Fruit fly (Drosophila melanogaster) whole organism, embryonic: ENCODE measurements around the gene CG7945.

Source experiments
- Aef1 ChIP-seq: fragments of 200-800 bp; sonication (Bioruptor generic); IDR thresholded peaks from 3 replicates; pipeline ENCODE4 v1.3.6; 2022; ENCODE audit warnings: missing biosample characterization, missing genetic modification characterization
- Antp ChIP-seq: fragments of 200-800 bp; sonication (Bioruptor generic); optimal IDR thresholded peaks from 3 replicates; lab custom pipeline; 2016; ENCODE audit warnings: missing biosample characterization, missing genetic modification characterization
- BtbVII ChIP-seq: fragments of 200-800 bp; sonication (Bioruptor generic); optimal IDR thresholded peaks from 3 replicates; lab custom pipeline; 2017; ENCODE audit warnings: missing biosample characterization, mild to moderate bottlenecking, missing genetic modification characterization
- CG10366 ChIP-seq: fragments of 200-800 bp; sonication (Bioruptor generic); IDR thresholded peaks from 2 replicates; pipeline ENCODE4 v1.3.6; 2022; ENCODE audit warnings: missing biosample characterization, missing genetic modification characterization
- CG11695 ChIP-seq: fragments of 200-800 bp; sonication (Bioruptor generic); IDR thresholded peaks from 3 replicates; pipeline ENCODE4 v1.3.6; 2022; ENCODE audit warnings: missing biosample characterization, missing genetic modification characterization
- CG12071 ChIP-seq: fragments of 200-800 bp; sonication (Bioruptor generic); optimal IDR thresholded peaks from 3 replicates; lab custom pipeline; 2018; ENCODE audit warnings: missing biosample characterization, mild to moderate bottlenecking, missing genetic modification characterization
- CG14667 ChIP-seq: fragments of 200-800 bp; sonication (Bioruptor generic); IDR thresholded peaks from 2 replicates; pipeline ENCODE4 v1.3.6; 2022; ENCODE audit warnings: missing biosample characterization, missing genetic modification characterization
- CG15696 ChIP-seq: fragments of 200-800 bp; sonication (Bioruptor generic); optimal IDR thresholded peaks from 2 replicates; lab custom pipeline; 2019; ENCODE audit warnings: missing biosample characterization, mild to moderate bottlenecking, missing genetic modification characterization, moderate library complexity
- CG16815 ChIP-seq: fragments of 200-800 bp; sonication (Bioruptor generic); optimal IDR thresholded peaks from 3 replicates; lab custom pipeline; 2017; ENCODE audit warnings: missing biosample characterization, mild to moderate bottlenecking, missing genetic modification characterization
- CG17359 ChIP-seq: fragments of 200-800 bp; sonication (Bioruptor generic); optimal IDR thresholded peaks from 3 replicates; lab custom pipeline; 2018; ENCODE audit warnings: missing biosample characterization, mild to moderate bottlenecking, missing genetic modification characterization, moderate library complexity
- CG18476 ChIP-seq: fragments of 200-800 bp; sonication (Bioruptor generic); optimal IDR thresholded peaks from 2 replicates; lab custom pipeline; 2016; ENCODE audit warnings: missing biosample characterization, mild to moderate bottlenecking, missing genetic modification characterization
- CG3065 ChIP-seq: fragments of 200-800 bp; sonication (Bioruptor generic); optimal IDR thresholded peaks from 2 replicates; lab custom pipeline; 2016; ENCODE audit warnings: missing biosample characterization, missing genetic modification characterization
- CG3163 ChIP-seq: fragments of 200-800 bp; sonication (Bioruptor generic); optimal IDR thresholded peaks from 3 replicates; lab custom pipeline; 2016; ENCODE audit warnings: missing biosample characterization, missing genetic modification characterization
- CG3281 ChIP-seq: fragments of 200-800 bp; sonication (Bioruptor generic); optimal IDR thresholded peaks from 3 replicates; lab custom pipeline; 2017; ENCODE audit warnings: missing biosample characterization, mild to moderate bottlenecking, missing genetic modification characterization
- CG7786 ChIP-seq: fragments of 200-800 bp; sonication (Bioruptor generic); optimal IDR thresholded peaks from 2 replicates; lab custom pipeline; 2016; ENCODE audit warnings: missing biosample characterization, missing genetic modification characterization
- Camta ChIP-seq: fragments of 200-800 bp; sonication (Bioruptor generic); optimal IDR thresholded peaks from 2 replicates; lab custom pipeline; 2016; ENCODE audit warnings: missing biosample characterization, missing genetic modification characterization
- CkIIα-i1 ChIP-seq: fragments of 200-800 bp; sonication (Bioruptor generic); IDR thresholded peaks from 2 replicates; pipeline ENCODE4 v1.3.6; 2022; ENCODE audit warnings: missing biosample characterization, missing genetic modification characterization
- Dp ChIP-seq: fragments of 200-800 bp; sonication (Bioruptor generic); optimal IDR thresholded peaks from 2 replicates; lab custom pipeline; 2018; ENCODE audit warnings: missing biosample characterization, mild to moderate bottlenecking, missing genetic modification characterization, moderate library complexity
- Drgx ChIP-seq: fragments of 200-800 bp; sonication (Bioruptor generic); IDR thresholded peaks from 2 replicates; pipeline ENCODE4 v1.3.6; 2022; ENCODE audit warnings: missing biosample characterization, missing genetic modification characterization
- HLH3B ChIP-seq: fragments of 200-800 bp; sonication (Bioruptor generic); IDR thresholded peaks from 2 replicates; pipeline ENCODE4 v1.3.6; 2022; ENCODE audit warnings: missing biosample characterization, missing genetic modification characterization
- HmgD ChIP-seq: fragments of 200-800 bp; sonication (Bioruptor generic); optimal IDR thresholded peaks from 3 replicates; lab custom pipeline; 2016; ENCODE audit warnings: missing biosample characterization, missing genetic modification characterization
- Meics ChIP-seq: fragments of 200-800 bp; sonication (Bioruptor generic); optimal IDR thresholded peaks from 2 replicates; lab custom pipeline; 2017; ENCODE audit warnings: missing biosample characterization, mild to moderate bottlenecking, missing genetic modification characterization
- NK7.1 ChIP-seq: fragments of 200-800 bp; sonication (Bioruptor generic); optimal IDR thresholded peaks from 3 replicates; lab custom pipeline; 2016; ENCODE audit warnings: missing biosample characterization, missing genetic modification characterization
- Nf-YA ChIP-seq: fragments of 200-800 bp; sonication (Bioruptor generic); IDR thresholded peaks from 2 replicates; pipeline ENCODE4 v1.3.6; 2022; ENCODE audit warnings: missing biosample characterization, missing genetic modification characterization
- Nf-YB ChIP-seq: fragments of 200-800 bp; sonication (Bioruptor generic); optimal IDR thresholded peaks from 3 replicates; lab custom pipeline; 2019; ENCODE audit warnings: missing biosample characterization, mild to moderate bottlenecking, missing genetic modification characterization, moderate library complexity
- Optix ChIP-seq: fragments of 200-800 bp; sonication (Bioruptor generic); IDR thresholded peaks from 3 replicates; pipeline ENCODE4 v1.3.6; 2022; ENCODE audit warnings: missing biosample characterization, missing genetic modification characterization
- PHDP ChIP-seq: fragments of 200-800 bp; sonication (Bioruptor generic); optimal IDR thresholded peaks from 3 replicates; lab custom pipeline; 2018; ENCODE audit warnings: missing biosample characterization, mild to moderate bottlenecking, missing genetic modification characterization, moderate library complexity
- Rfx ChIP-seq: fragments of 200-800 bp; sonication (Bioruptor generic); IDR thresholded peaks from 2 replicates; pipeline ENCODE4 v1.3.6; 2022; ENCODE audit warnings: missing biosample characterization, missing genetic modification characterization
- Vsx1 ChIP-seq: fragments of 200-800 bp; sonication (Bioruptor generic); optimal IDR thresholded peaks from 2 replicates; lab custom pipeline; 2017; ENCODE audit warnings: missing biosample characterization, mild to moderate bottlenecking, missing genetic modification characterization, missing genetic modification reagents
- aop ChIP-seq: fragments of 200-800 bp; sonication (Bioruptor generic); IDR thresholded peaks from 2 replicates; pipeline ENCODE4 v1.3.6; 2022; ENCODE audit warnings: missing biosample characterization, missing genetic modification characterization
- bbx ChIP-seq: fragments of 200-800 bp; sonication (Bioruptor generic); IDR thresholded peaks from 2 replicates; pipeline ENCODE4 v1.3.6; 2022; ENCODE audit warnings: missing biosample characterization, missing genetic modification characterization; ENCODE audit not compliant: partially characterized antibody
- cato ChIP-seq: fragments of 200-800 bp; sonication (Bioruptor generic); optimal IDR thresholded peaks from 2 replicates; lab custom pipeline; 2016; ENCODE audit warnings: missing biosample characterization, missing genetic modification characterization, borderline replicate concordance
- chinmo ChIP-seq: fragments of 200-800 bp; sonication (Bioruptor generic); IDR thresholded peaks from 4 replicates; pipeline ENCODE4 v1.3.6; 2022; ENCODE audit warnings: missing biosample characterization, missing genetic modification characterization; ENCODE audit not compliant: partially characterized antibody
- cwo ChIP-seq: fragments of 200-800 bp; sonication (Bioruptor generic); optimal IDR thresholded peaks from 3 replicates; lab custom pipeline; 2017; ENCODE audit warnings: missing biosample characterization, missing genetic modification characterization, mild to moderate bottlenecking, moderate library complexity, missing genetic modification reagents
- dati ChIP-seq: fragments of 200-800 bp; sonication (Bioruptor generic); IDR thresholded peaks from 2 replicates; pipeline ENCODE4 v1.3.6; 2022; ENCODE audit warnings: missing biosample characterization, missing genetic modification characterization
- emc ChIP-seq: fragments of 200-800 bp; sonication (Bioruptor generic); optimal IDR thresholded peaks from 2 replicates; lab custom pipeline; 2016; ENCODE audit warnings: missing biosample characterization, missing genetic modification characterization
- gce ChIP-seq: fragments of 200-800 bp; sonication (Bioruptor generic); IDR thresholded peaks from 3 replicates; pipeline ENCODE4 v1.3.6; 2022; ENCODE audit warnings: missing biosample characterization, missing genetic modification characterization
- gcm2 ChIP-seq: fragments of 200-800 bp; sonication (Bioruptor generic); optimal IDR thresholded peaks from 2 replicates; lab custom pipeline; 2016; ENCODE audit warnings: missing biosample characterization, missing genetic modification characterization
- grn ChIP-seq: fragments of 200-800 bp; sonication (Bioruptor generic); optimal IDR thresholded peaks from 3 replicates; lab custom pipeline; 2017; ENCODE audit warnings: missing biosample characterization, missing genetic modification characterization
- gsb ChIP-seq: fragments of 200-800 bp; sonication (Bioruptor generic); IDR thresholded peaks from 2 replicates; pipeline ENCODE4 v1.3.6; 2022; ENCODE audit warnings: missing biosample characterization, missing genetic modification characterization
- jing ChIP-seq: fragments of 200-800 bp; sonication (Bioruptor generic); optimal IDR thresholded peaks from 2 replicates; lab custom pipeline; 2018; ENCODE audit warnings: missing biosample characterization, mild to moderate bottlenecking, missing genetic modification characterization
- kah ChIP-seq: fragments of 200-800 bp; sonication (Bioruptor generic); optimal IDR thresholded peaks from 2 replicates; lab custom pipeline; 2018; ENCODE audit warnings: missing biosample characterization, mild to moderate bottlenecking, missing genetic modification characterization
- lmd ChIP-seq: fragments of 200-800 bp; sonication (Bioruptor generic); IDR thresholded peaks from 2 replicates; pipeline ENCODE4 v1.3.6; 2022; ENCODE audit warnings: missing biosample characterization, missing genetic modification characterization
- nau ChIP-seq: fragments of 200-800 bp; sonication (Bioruptor generic); optimal IDR thresholded peaks from 3 replicates; lab custom pipeline; 2017; ENCODE audit warnings: missing biosample characterization, mild to moderate bottlenecking, missing genetic modification characterization, missing genetic modification reagents
- org-1 ChIP-seq: fragments of 200-800 bp; sonication (Bioruptor generic); optimal IDR thresholded peaks from 2 replicates; lab custom pipeline; 2017; ENCODE audit warnings: missing biosample characterization, missing genetic modification characterization
- sens-2 ChIP-seq: fragments of 200-800 bp; sonication (Bioruptor generic); IDR thresholded peaks from 2 replicates; pipeline ENCODE4 v1.3.6; 2022; ENCODE audit warnings: missing biosample characterization, missing genetic modification characterization
- slou ChIP-seq: fragments of 200-800 bp; sonication (Bioruptor generic); optimal IDR thresholded peaks from 3 replicates; lab custom pipeline; 2016; ENCODE audit warnings: missing biosample characterization, missing genetic modification characterization
- tap ChIP-seq: fragments of 200-800 bp; optimal IDR thresholded peaks from 3 replicates; lab custom pipeline; 2019; ENCODE audit warnings: missing biosample characterization, mild to moderate bottlenecking, missing genetic modification characterization, moderate library complexity
- tio ChIP-seq: fragments of 200-800 bp; sonication (Bioruptor generic); optimal IDR thresholded peaks from 2 replicates; lab custom pipeline; 2017; ENCODE audit warnings: missing biosample characterization, missing genetic modification characterization, inconsistent platforms
- wdn ChIP-seq: fragments of 200-800 bp; sonication (Bioruptor generic); IDR thresholded peaks from 2 replicates; pipeline ENCODE4 v1.3.6; 2022; ENCODE audit warnings: missing biosample characterization, missing genetic modification characterization

CG7945 gene

DNA sequence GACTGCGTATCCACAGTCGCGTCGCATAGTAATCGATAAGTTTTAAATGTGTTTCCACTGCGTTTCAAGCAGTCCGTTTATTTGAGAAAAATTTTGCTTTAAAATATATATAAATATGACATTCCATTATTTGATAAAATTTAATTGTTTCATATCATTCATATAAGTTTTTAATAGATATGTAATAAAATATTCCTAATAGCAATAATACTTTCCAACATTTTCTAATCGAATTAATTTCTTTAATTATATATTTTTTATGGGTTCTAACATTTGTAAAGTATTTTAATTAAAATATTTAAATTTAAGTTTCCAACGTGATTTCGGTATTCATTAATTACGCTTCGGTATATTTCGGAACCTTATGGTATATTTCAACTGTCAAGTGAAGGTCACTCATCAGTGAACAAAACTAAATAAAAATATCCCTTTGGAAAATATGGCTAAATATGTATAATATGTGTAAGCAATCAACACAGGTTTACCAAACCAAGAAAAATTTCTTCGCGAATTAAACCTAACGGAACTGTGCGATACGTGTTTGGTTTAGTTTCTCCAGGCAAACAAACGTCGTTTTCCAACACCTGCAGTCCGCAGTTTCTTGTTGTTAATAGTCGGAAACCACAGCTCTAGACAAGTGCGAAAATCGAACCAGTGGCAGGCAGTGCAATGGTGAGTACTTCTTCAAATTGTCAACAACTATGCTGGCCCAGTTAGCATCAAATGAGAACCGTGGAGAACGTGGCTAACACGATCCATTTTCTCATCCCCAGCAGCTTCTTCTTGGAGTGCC is 39.3 kb upstream of the CG7945 start, which contains the start of the genes CG7739 and SCCRO (continued):
- TF ChIP-seq Optix (peak; percentile 67; the same call in 2 of the 3 replicates), lmd (GFP tag; lab: Robert Waterston, UW) (peak; percentile 61; the same call in 1 of the 2 replicates), gcm2 (GFP tag; lab: Kevin White, UChicago) (no peak), CG3065 (no peak), Camta (GFP tag; lab: Kevin White, UChicago) (no peak), gce (GFP tag; lab: Robert Waterston, UW) (no peak), tio (GFP tag; lab: Kevin White, UChicago) (no peak), Rfx (GFP tag; lab: Robert Waterston, UW) (peak; percentile 77), Dp (GFP tag; lab: Kevin White, UChicago) (peak; percentile 17), gsb (GFP tag; lab: Robert Waterston, UW) (no peak), CG7786 (peak; percentile 47), CG14667 (GFP tag; lab: Robert Waterston, UW) (0 out of 2 replicates have a peak, but pooled peaks have one; percentile 15), Nf-YB (GFP tag; lab: Kevin White, UChicago) (peak; percentile 27), Vsx1 (GFP tag; lab: Kevin White, UChicago) (no peak), CG16815 (no peak), CG18476 (GFP tag; lab: Kevin White, UChicago) (peak; percentile 1), CG15696 (peak; percentile 43), NK7.1 (GFP tag; lab: Kevin White, UChicago) (no peak), nau (GFP tag; lab: Kevin White, UChicago) (no peak), Nf-YA (no peak), CG11695 (GFP tag; lab: Robert Waterston, UW) (peak; percentile 75), BtbVII (GFP tag; lab: Kevin White, UChicago) (no peak), Drgx (peak; percentile 68), kah (no peak), CG3163 (GFP tag; lab: Kevin White, UChicago) (no peak), PHDP (peak; percentile 64), CG17359 (tag; lab: Kevin White, UChicago) (peak; percentile 54), Antp (GFP tag; lab: Kevin White, UChicago) (peak; percentile 26), Meics (GFP tag; lab: Kevin White, UChicago) (no peak), HLH3B (GFP tag; lab: Robert Waterston, UW) (peak; percentile 77), grn (GFP tag; lab: Kevin White, UChicago) (no peak), CG3281 (GFP tag; lab: Kevin White, UChicago) (peak; percentile 25), aop (no peak), chinmo (0 out of 4 replicates have a peak, but pooled peaks have one; percentile 46), tap (tag; lab: Kevin White, UChicago) (peak; percentile 57), wdn (peak; percentile 68), cwo (GFP tag; lab: Kevin White, UChicago) (no peak), bbx (GFP tag; lab: Robert Waterston, UW) (peak; percentile 50; the same call in 1 of the 2 replicates), HmgD (no peak), CG12071 (GFP tag; lab: Kevin White, UChicago) (no peak), org-1 (no peak), slou (GFP tag; lab: Kevin White, UChicago) (no peak), dati (GFP tag; lab: Robert Waterston, UW) (no peak), CG10366 (GFP tag; lab: Robert Waterston, UW) (peak; percentile 70), sens-2 (no peak), emc (GFP tag; lab: Kevin White, UChicago) (no peak), Aef1 (GFP tag; lab: Robert Waterston, UW) (peak; percentile 66), jing (GFP tag; lab: Kevin White, UChicago) (no peak), CkIIα-i1 (GFP tag; lab: Robert Waterston, UW) (no peak), cato (GFP tag; lab: Kevin White, UChicago) (peak; percentile 5)
